Fruit fly (Drosophila melanogaster): ENCODE results near the gene Nsf2.

The Nsf2 gene

DNA sequence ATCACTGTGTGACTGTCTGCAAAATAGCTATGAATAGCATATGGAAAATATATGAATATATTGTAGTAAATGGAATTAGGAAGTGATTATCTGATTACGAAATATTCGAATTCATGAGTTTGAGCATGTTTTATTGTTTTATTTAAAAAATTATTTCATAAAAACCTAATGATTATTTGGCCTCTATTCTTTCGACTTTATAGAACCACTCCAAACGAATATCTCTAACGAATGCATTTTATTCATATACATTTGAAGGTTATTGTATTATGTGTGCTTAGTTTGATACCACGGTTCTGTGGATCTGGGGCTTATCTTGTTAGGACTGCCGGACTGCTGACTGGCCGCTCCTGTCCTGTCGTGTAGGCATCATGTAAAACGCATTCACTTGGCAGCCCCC, 8.1 kb upstream of the Nsf2 start (continued):
- TF ChIP-seq dsx (GFP tag; optimal IDR thresholded peaks at IDR 0.05; ENCODE audit: poor library complexity, severe bottlenecking) (peak; percentile 31), pdm3 (GFP tag; optimal IDR thresholded peaks at IDR 0.05) (peak; percentile 68), CG1621 (tag; optimal IDR thresholded peaks at IDR 0.05) (peak; percentile 27), Eip93F (GFP tag; optimal IDR thresholded peaks at IDR 0.05) (no peak), Gug (GFP tag; IDR thresholded peaks at IDR 0.05) (no peak), Sox102F (GFP tag; optimal IDR thresholded peaks at IDR 0.05) (peak; percentile 32), CG3032 (tag; optimal IDR thresholded peaks at IDR 0.05) (peak; percentile 58), dac (GFP tag; optimal IDR thresholded peaks at IDR 0.05) (no peak), OdsH (GFP tag; optimal IDR thresholded peaks at IDR 0.05) (peak; percentile 54), topi (GFP tag; optimal IDR thresholded peaks at IDR 0.05) (peak; percentile 60)

dm6 chr3R:13845250-13845699, 7.5 kb upstream of the Nsf2 start:
- TF ChIP-seq eg (GFP tag; IDR thresholded peaks at IDR 0.05): peak; percentile 89
- peak; percentile 33 for TF ChIP-seq CG11762 (GFP tag; optimal IDR thresholded peaks at IDR 0.05; ENCODE audit: insufficient read depth)
- TF ChIP-seq CG6854 (GFP tag; optimal IDR thresholded peaks at IDR 0.05): no peak
- TF ChIP-seq CG16779 (tag; optimal IDR thresholded peaks at IDR 0.05): peak; percentile 84
- peak; percentile 53 for TF ChIP-seq Sox14 (GFP tag; optimal IDR thresholded peaks at IDR 0.05)
- TF ChIP-seq achi (GFP tag; optimal IDR thresholded peaks at IDR 0.05): peak; percentile 90
- peak; percentile 85 for TF ChIP-seq CG6276 (GFP tag; optimal IDR thresholded peaks at IDR 0.05)
- TF ChIP-seq CG34406 (GFP tag; optimal IDR thresholded peaks at IDR 0.05): peak; percentile 82
- TF ChIP-seq cyc (GFP tag; optimal IDR thresholded peaks at IDR 0.05): peak; percentile 27
- TF ChIP-seq CG10669 (GFP tag; optimal IDR thresholded peaks at IDR 0.05): peak; percentile 81
- TF ChIP-seq ss (GFP tag; optimal IDR thresholded peaks at IDR 0.05): peak; percentile 92 to 95
- peak; percentile 67 for TF ChIP-seq Sox15 (GFP tag; optimal IDR thresholded peaks at IDR 0.05)
- TF ChIP-seq pdm3 (GFP tag; optimal IDR thresholded peaks at IDR 0.05): peak; percentile 55
- TF ChIP-seq vri (GFP tag; optimal IDR thresholded peaks at IDR 0.05): peak; percentile 48
- peak; percentile 86 for TF ChIP-seq dac (GFP tag; optimal IDR thresholded peaks at IDR 0.05)
- TF ChIP-seq CG8632 (GFP tag; optimal IDR thresholded peaks at IDR 0.05): peak; percentile 80
- TF ChIP-seq dsx (GFP tag; optimal IDR thresholded peaks at IDR 0.05; ENCODE audit: poor library complexity, severe bottlenecking): peak; percentile 86
- peak; percentile 77 for TF ChIP-seq svp (GFP tag)
- peak; percentile 86 for TF ChIP-seq OdsH (GFP tag; optimal IDR thresholded peaks at IDR 0.05)
- peak; percentile 82 for TF ChIP-seq CG4318 (GFP tag; optimal IDR thresholded peaks at IDR 0.05)
- peak; percentile 89 for TF ChIP-seq Ets96B (tag; optimal IDR thresholded peaks at IDR 0.05)
- TF ChIP-seq Hr4 (GFP tag; optimal IDR thresholded peaks at IDR 0.05): peak; percentile 87
- TF ChIP-seq CG3919 (GFP tag; optimal IDR thresholded peaks at IDR 0.05): peak; percentile 78
- peak; percentile 95 for TF ChIP-seq CG8119 (GFP tag; IDR thresholded peaks at IDR 0.05)
- TF ChIP-seq Gug (GFP tag; IDR thresholded peaks at IDR 0.05): peak; percentile 70
- TF ChIP-seq Eip78C (GFP tag): peak; percentile 89
- peak; percentile 64 for TF ChIP-seq Met (GFP tag; optimal IDR thresholded peaks at IDR 0.05)
- peak; percentile 67 to 86 for TF ChIP-seq salr (GFP tag; optimal IDR thresholded peaks at IDR 0.05)
- TF ChIP-seq CG7368 (GFP tag; optimal IDR thresholded peaks at IDR 0.05): peak; percentile 53
- TF ChIP-seq Sox102F (GFP tag; optimal IDR thresholded peaks at IDR 0.05): peak; percentile 56
- peak; percentile 90 for TF ChIP-seq CG10631 (GFP tag; optimal IDR thresholded peaks at IDR 0.05)
- TF ChIP-seq spab (GFP tag; optimal IDR thresholded peaks at IDR 0.05): peak; percentile 82
- peak; percentile 25 for TF ChIP-seq CG31627 (GFP tag; optimal IDR thresholded peaks at IDR 0.05)
- TF ChIP-seq Lpt (GFP tag; optimal IDR thresholded peaks at IDR 0.05): peak; percentile 39
- TF ChIP-seq Ets21C (GFP tag; optimal IDR thresholded peaks at IDR 0.05): no peak
- TF ChIP-seq CG6792 (GFP tag; optimal IDR thresholded peaks at IDR 0.05): peak; percentile 76
- TF ChIP-seq Eip93F (GFP tag; optimal IDR thresholded peaks at IDR 0.05): peak; percentile 7
- TF ChIP-seq Blimp-1 (GFP tag; optimal IDR thresholded peaks at IDR 0.05): no peak
- TF ChIP-seq CG6808 (GFP tag; optimal IDR thresholded peaks at IDR 0.05): peak; percentile 88
- TF ChIP-seq Hr39 (GFP tag; optimal IDR thresholded peaks at IDR 0.05): peak; percentile 38
- TF ChIP-seq lz (GFP tag; optimal IDR thresholded peaks at IDR 0.05): peak; percentile 49
- no peak for TF ChIP-seq Hr38 (GFP tag; optimal IDR thresholded peaks at IDR 0.05)
- TF ChIP-seq esn (GFP tag; optimal IDR thresholded peaks at IDR 0.05): peak; percentile 72
- peak; percentile 69 for TF ChIP-seq Eip75B (GFP tag; optimal IDR thresholded peaks at IDR 0.05)
- no peak for TF ChIP-seq fd85E (GFP tag; optimal IDR thresholded peaks at IDR 0.05)
- peak; percentile 94 for TF ChIP-seq CG6163 (GFP tag; IDR thresholded peaks at IDR 0.05)

All from whole organism, prepupa.